Worm (Caenorhabditis elegans): ENCODE measurements around the gene K06H7.8.

DNA sequence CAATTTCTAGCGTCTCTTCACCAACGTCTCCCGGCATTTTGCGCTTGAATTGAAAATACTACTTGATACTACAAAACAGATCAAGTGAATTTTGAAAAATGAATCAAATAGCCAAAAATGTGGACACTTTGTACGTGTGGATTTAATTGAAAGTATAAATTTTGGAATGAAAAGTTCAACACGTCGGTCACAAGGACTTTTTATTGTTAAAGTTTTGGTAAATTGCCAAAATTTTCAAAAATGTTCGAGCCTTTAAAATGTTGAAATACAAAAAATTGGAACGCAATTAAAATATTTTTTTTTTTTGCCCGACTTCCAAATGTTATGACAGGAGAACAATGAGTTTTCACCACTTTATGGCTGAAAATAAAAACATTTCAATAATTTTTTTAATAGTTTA, at the start of gene K06H7.8:
- TF ChIP-seq fkh-10 (GFP tag; optimal IDR thresholded peaks at IDR 0.05) (no peak), odd-2 (tag; optimal IDR thresholded peaks at IDR 0.05) (no peak), lin-11 (tag; optimal IDR thresholded peaks at IDR 0.05) (no peak), C38D4.7 (GFP tag; optimal IDR thresholded peaks at IDR 0.05) (no peak), dve-1 (tag; optimal IDR thresholded peaks at IDR 0.05) (no peak), hlh-8 (tag; optimal IDR thresholded peaks at IDR 0.05) (no peak)
